Worm (Caenorhabditis elegans) whole organism, midembryonic: Measurements from ENCODE around the gene bath-9.

Experiments
- T22C8.4 ChIP-seq: fragments of 200-800 bp; sonication (Bioruptor generic); IDR thresholded peaks from 2 replicates; pipeline ENCODE4 v1.3.6; 2022; ENCODE audit warnings: missing genetic modification characterization, missing compliant biosample characterization
- cog-1 ChIP-seq: sonication (generic microtip); optimal IDR thresholded peaks from 2 replicates; lab custom pipeline; 2016; ENCODE audit warnings: missing genetic modification characterization, missing compliant biosample characterization
- klf-2 ChIP-seq: fragments of 200-800 bp; sonication (Bioruptor generic); conservative IDR thresholded peaks from 2 replicates; pipeline ENCODE4 v1.3.6; 2022; ENCODE audit warnings: missing genetic modification reagents, missing genetic modification characterization, missing compliant biosample characterization
- ref-1 ChIP-seq: fragments of 200-800 bp; sonication (Bioruptor generic); conservative IDR thresholded peaks from 2 replicates; pipeline ENCODE4 v1.3.6; 2022; ENCODE audit warnings: missing genetic modification reagents, missing genetic modification characterization, missing compliant biosample characterization
- tab-1 ChIP-seq: fragments of 200-800 bp; sonication (Bioruptor generic); IDR thresholded peaks from 2 replicates; pipeline ENCODE4 v1.3.6; 2022; ENCODE audit warnings: missing genetic modification characterization, missing compliant biosample characterization
- ztf-23 ChIP-seq: fragments of 200-800 bp; sonication (Bioruptor generic); IDR thresholded peaks from 2 replicates; pipeline ENCODE4 v1.3.6; 2022; ENCODE audit warnings: missing genetic modification reagents, missing genetic modification characterization, missing compliant biosample characterization

DNA sequence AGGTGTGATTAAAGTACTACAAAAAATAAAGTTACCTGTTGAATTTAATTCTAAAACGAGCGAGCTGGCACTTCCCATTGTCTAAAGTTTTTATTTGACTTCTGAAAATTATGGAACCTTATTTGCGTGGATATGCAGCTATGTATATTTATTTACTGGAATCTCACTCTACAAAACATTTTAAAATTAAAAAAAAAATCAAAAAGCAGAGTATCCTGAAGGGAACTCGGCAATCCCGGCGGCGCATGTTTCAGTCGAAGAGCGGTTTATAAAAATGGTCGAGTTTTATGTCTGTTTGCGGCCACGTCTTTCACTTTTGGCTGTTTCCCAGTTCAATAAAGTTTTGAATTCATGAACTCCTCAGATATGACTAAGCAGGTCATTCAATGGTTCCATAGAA, 39.9 kb upstream of the bath-9 start, which contains the start of gene F14D2.19:
- TF ChIP-seq ztf-23 (GFP tag; lab: Robert Waterston, UW): no peak
- TF ChIP-seq ref-1 (GFP tag; lab: Robert Waterston, UW): no peak
- no peak for TF ChIP-seq cog-1 (tag; lab: Kevin White, UChicago)
- no peak for TF ChIP-seq T22C8.4 (GFP tag; lab: Robert Waterston, UW)
- TF ChIP-seq klf-2: no peak
- TF ChIP-seq tab-1 (GFP tag; lab: Robert Waterston, UW): no peak
